Worm (Caenorhabditis elegans) whole organism, L4/young adult: ENCODE measurements around the gene acdh-2.
A peak's percentile ranks its signal among the peaks of the same experiment; 100 is the strongest.

ENCODE experiments used
- W03F9.2 ChIP-seq: fragments of 150-350 bp; optimal IDR thresholded peaks from 2 replicates; lab custom pipeline; 2014; ENCODE audit warnings: missing biosample characterization, missing genetic modification characterization
- dao-5 ChIP-seq: sonication (generic microtip); optimal IDR thresholded peaks from 2 replicates; lab custom pipeline; 2016; ENCODE audit warnings: missing genotype, missing genetic modification characterization, moderate library complexity, missing compliant biosample characterization
- him-1 ChIP-seq: sonication (generic microtip); optimal IDR thresholded peaks from 2 replicates; lab custom pipeline; 2016; ENCODE audit warnings: missing genotype, missing genetic modification reagents, missing genetic modification characterization, missing compliant biosample characterization

The acdh-2 gene

ce11 chrII:5547442-5547894 is at the start of gene acdh-2:
Gene acdh-2, minus strand, starts transcription at chrII:5547492.
- TF ChIP-seq him-1 (tag; lab: Kevin White, UChicago), result no peak
- TF ChIP-seq dao-5 (tag; lab: Kevin White, UChicago), result no peak
- TF ChIP-seq W03F9.2 (tag; lab: Kevin White, UChicago), result no peak

DNA sequence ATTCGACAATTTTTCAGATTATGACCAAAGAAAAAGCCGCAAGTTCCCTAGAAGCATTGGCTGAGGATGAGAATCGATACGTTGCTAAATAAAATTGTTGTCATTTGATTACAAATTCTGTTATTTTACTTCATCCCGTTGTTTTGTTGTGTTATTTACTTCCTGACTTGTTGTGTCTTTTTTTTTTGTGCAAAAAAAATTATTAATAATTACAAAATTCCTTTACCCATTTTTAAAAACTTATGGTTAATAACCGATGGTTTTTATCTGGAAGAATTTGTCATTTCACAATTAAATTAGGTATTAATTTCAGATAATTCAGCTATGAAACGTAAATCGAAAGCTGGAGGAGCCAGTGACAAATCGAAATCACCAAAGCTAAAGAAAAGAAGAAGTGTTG is 49.0 kb upstream of the acdh-2 start, which contains the start of gene C17G10.1:
Gene C17G10.1, plus strand, starts transcription at position 301 of the 400 bp plus-strand sequence.
- no peak for TF ChIP-seq him-1 (tag; lab: Kevin White, UChicago)
- TF ChIP-seq dao-5 (tag; lab: Kevin White, UChicago), result no peak
- no peak for TF ChIP-seq W03F9.2 (tag; lab: Kevin White, UChicago)

DNA sequence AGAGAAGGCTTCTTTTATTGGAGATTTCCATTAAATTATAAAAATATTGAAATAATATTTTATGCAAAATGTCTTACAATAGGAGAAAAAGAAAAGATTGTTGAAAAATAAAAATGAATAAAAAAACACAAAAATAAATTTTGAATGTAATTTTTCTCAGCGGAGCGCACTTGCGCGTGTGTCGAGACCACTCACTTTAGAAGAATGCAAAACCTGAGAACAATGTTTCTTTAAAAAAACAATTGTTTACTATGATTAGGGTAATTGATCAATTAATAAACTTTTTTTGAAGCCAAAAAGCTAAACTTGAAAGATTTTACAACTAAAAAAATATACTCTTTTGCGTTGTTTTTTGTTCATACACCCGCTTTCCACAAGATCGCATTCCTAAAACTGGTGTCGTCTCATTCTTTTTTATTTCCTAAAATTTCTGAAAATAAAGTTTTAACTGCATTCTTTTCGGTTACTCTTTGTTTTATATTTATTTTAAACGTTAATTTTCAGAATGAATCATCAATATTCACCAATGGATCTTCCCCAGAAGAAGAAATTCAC is 47.0 kb upstream of the acdh-2 start, which contains the start of gene ttc-4:
Gene ttc-4, plus strand, starts transcription at position 505 of the 555 bp plus-strand sequence.
- no peak for TF ChIP-seq him-1 (tag; lab: Kevin White, UChicago)
- TF ChIP-seq W03F9.2 (tag; lab: Kevin White, UChicago), result peak; percentile 57

DNA sequence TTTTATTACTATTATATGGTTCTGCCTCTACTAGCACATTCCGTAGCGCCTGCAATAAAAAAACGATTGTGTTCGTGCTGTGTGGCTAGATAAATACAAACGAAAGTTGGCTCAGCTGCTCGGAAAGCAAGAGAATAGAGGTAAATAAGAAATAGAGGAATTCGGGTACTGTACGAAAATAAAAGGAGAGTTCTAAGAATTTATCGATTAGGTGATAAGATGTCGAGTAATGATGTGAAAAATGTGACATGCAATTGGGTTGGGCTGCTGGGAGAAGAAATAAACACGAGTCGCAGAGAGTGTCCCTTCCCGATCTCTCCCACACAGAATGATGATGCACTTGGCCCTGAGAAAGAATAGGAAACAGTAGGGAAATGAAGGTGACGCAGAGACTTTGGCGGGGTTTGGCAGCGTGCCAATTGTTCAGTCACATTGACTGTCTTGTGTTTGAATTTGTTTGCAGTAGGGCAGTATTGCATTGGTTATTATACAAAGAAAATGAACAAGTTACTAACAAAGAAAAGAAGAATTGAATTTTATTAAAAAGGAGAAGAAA is 46.2 kb upstream of the acdh-2 start, which contains the start of gene cdc-14:
Gene cdc-14, minus strand, starts transcription at position 51 of the 556 bp plus-strand sequence.
- peak; percentile 57 for TF ChIP-seq W03F9.2 (tag; lab: Kevin White, UChicago)
- TF ChIP-seq dao-5 (tag; lab: Kevin White, UChicago), result no peak

DNA sequence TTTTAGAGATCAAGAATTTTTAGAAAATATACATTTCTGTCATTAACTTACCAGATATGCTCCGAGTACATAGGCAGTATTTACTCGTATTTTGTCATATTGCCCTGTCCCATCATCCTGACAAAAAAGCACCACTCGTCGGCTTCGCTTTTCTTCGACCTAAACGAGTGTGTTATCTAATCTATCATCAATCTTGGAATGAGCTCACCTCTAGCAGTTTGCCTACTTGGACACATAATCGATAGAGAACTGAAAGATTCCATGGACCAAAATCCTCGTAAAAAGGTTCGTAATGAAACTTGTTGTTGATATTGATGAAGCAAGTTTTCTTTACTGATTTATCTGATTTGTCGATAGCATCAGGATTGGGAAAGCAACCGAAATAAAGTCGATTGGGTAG is 45.6 kb upstream of the acdh-2 start:
- no peak for TF ChIP-seq W03F9.2 (tag; lab: Kevin White, UChicago)
- no peak for TF ChIP-seq dao-5 (tag; lab: Kevin White, UChicago)
- TF ChIP-seq him-1 (tag; lab: Kevin White, UChicago), result no peak

ce11 chrII:5591558-5591957 is 44.3 kb upstream of the acdh-2 start:
- TF ChIP-seq him-1 (tag; lab: Kevin White, UChicago) (no peak), W03F9.2 (tag; lab: Kevin White, UChicago) (no peak), dao-5 (tag; lab: Kevin White, UChicago) (no peak)

- TF ChIP-seq dao-5 (tag; lab: Kevin White, UChicago), result no peak
- TF ChIP-seq him-1 (tag; lab: Kevin White, UChicago), result no peak
- no peak for TF ChIP-seq W03F9.2 (tag; lab: Kevin White, UChicago)
Observed at ce11 chrII:5589690-5590089, 42.4 kb upstream of the acdh-2 start, which contains the start of gene C17G10.13. Gene C17G10.13, minus strand, starts transcription at chrII:5589790.

ce11 chrII:5587794-5588193 is 40.5 kb upstream of the acdh-2 start:
- TF ChIP-seq him-1 (tag; lab: Kevin White, UChicago), result no peak
- TF ChIP-seq dao-5 (tag; lab: Kevin White, UChicago), result no peak
- TF ChIP-seq W03F9.2 (tag; lab: Kevin White, UChicago), result no peak

DNA sequence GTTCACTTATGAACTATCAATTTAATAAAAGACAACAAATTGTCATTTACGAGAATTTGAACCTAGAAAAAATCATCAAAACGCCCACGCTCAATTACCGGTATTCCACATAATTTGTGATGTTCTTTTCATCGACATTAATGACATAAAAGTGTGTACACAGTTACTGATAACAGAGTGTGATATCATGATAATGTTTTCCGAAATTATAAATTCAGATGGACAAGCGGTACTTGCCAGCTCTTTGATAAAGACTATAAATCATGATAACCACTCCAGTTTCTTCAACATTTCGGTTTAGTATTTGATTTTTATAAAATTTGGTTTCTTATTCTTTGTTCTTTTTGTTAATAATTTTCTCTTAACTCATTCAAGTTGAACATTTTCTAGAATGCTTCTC is 38.5 kb upstream of the acdh-2 start, which contains the start of gene lys-8:
Gene lys-8, plus strand, starts transcription at position 391 of the 400 bp plus-strand sequence.
- TF ChIP-seq dao-5 (tag; lab: Kevin White, UChicago), result no peak
- TF ChIP-seq him-1 (tag; lab: Kevin White, UChicago), result no peak
- no peak for TF ChIP-seq W03F9.2 (tag; lab: Kevin White, UChicago)

- TF ChIP-seq W03F9.2 (tag; lab: Kevin White, UChicago) (no peak), dao-5 (tag; lab: Kevin White, UChicago) (no peak), him-1 (tag; lab: Kevin White, UChicago) (no peak)
Observed at ce11 chrII:5582309-5582708, 35.0 kb upstream of the acdh-2 start, which contains the start of gene T25E4.2. Gene T25E4.2, minus strand, starts transcription at chrII:5582409.

DNA sequence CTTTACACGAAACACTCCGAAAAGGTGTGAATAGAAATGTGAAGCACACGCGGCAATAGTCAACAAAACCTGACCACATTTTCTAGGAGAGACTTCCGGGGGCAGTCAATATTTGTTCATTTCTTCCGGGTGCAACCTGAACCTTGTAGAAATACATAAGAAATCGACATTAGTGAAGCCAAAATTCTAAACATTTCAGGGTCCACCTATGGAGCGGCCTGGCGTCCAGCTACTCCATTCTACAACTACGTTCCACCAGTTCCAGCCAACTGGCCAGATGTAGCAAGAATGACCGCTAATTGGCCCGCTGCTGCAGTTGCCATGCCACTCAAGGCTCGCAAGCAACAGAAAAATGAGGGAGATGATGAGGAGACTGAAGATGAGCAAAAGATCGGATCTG is 31.9 kb upstream of the acdh-2 start:
- no peak for TF ChIP-seq dao-5 (tag; lab: Kevin White, UChicago)

DNA sequence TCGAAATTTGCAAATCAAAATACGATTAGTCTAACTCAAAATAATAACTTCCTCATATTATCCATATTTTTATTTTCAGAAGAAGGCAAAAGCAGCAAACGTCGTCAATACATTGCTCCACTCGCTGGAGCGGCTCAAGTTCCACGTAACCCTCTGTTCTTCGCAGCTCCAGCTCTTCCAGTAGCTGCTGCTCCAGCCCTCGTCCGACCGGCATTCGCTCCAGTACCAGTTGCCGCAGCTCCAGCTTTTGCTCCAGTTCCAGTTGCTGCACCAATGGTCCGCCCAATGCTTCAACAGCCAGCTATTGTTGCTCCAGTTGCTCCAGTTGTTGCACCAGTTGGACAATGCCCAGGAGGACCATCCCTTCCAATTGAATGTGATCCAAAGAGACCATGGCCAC is 31.4 kb upstream of the acdh-2 start:
- TF ChIP-seq W03F9.2 (tag; lab: Kevin White, UChicago), result no peak
- TF ChIP-seq him-1 (tag; lab: Kevin White, UChicago), result no peak
- TF ChIP-seq dao-5 (tag; lab: Kevin White, UChicago), result no peak

DNA sequence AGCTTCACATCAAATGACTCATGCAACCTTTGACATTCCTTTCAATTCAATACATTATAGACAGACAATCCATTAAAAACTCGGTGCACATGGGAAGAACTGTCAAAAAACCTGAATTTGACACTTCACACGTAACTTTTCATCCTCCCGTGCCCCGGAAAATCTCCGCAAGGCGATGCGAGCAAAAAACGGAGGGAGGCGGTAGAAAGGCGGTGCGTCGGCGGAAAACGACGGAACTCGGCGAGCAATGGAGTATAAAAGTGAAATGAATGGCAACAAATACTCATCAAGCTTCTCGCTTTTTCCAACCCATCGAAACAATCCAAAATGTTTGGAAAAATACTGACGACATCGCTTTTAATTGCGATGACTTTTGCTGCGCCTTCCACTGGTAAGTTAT is 30.7 kb upstream of the acdh-2 start, which contains the start of gene T25E4.1:
Gene T25E4.1, plus strand, starts transcription at position 301 of the 400 bp plus-strand sequence.
- TF ChIP-seq him-1 (tag; lab: Kevin White, UChicago) (no peak), dao-5 (tag; lab: Kevin White, UChicago) (no peak), W03F9.2 (tag; lab: Kevin White, UChicago) (no peak)

DNA sequence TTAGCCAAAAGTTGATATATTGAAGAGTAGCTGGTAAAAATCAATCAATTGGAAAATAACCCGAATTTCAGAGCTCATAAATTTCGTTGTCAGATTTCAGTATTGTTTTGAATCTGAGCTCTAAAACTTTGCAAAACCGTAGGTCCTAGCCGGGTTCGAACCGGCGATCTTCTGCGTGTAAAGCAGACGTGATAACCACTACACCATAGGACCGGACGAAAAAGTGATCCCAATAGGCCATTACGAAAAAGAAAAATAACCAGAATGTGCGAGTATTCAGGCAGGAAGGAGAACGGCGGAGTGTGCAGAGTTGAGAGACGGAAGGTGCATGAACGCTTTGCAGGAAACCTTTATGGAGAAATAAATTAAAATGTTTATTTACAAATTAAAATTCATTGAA is 29.8 kb upstream of the acdh-2 start:
- TF ChIP-seq dao-5 (tag; lab: Kevin White, UChicago) (peak; percentile 28), him-1 (tag; lab: Kevin White, UChicago) (peak; percentile 6), W03F9.2 (tag; lab: Kevin White, UChicago) (peak; percentile 59)
